Worm (Caenorhabditis elegans): ENCODE measurements around the gene B0334.10.

The B0334.10 gene

DNA sequence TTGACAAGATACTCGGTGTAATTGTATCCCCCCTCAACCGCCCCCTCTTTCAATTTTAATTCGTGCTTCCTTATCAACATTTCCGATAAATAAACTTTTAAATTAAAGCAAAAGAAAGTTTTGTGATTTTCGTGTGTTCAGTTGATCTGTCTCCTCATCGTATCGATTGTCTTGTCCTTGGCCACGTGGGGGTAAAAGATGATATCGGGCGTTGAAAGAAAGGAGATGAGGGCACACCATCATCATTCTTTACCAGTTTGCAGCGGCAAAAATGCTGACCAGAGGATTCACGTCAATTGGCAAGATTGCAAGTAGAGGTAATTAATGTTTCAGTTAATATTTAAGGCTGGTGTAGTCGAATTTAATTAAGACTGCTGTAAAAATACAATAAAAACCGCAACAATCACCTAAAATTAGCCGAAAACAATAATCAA, 29.0 kb downstream of the B0334.10 start, which contains the start of gene F54D5.7 (continued):
- peak; percentile 49 for TF ChIP-seq ceh-100 (GFP tag; IDR thresholded peaks at IDR 0.05)
- TF ChIP-seq let-526 (GFP tag; IDR thresholded peaks at IDR 0.05), result 0 out of 2 replicates have a peak, but pooled peaks have one; percentile 17
- TF ChIP-seq Y79H2A.3 (GFP tag; conservative IDR thresholded peaks at IDR 0.05), result no peak
- TF ChIP-seq lag-1 (GFP tag; IDR thresholded peaks at IDR 0.05), result no peak
- no peak for TF ChIP-seq tbx-9 (tag; optimal IDR thresholded peaks at IDR 0.05; ENCODE audit: borderline replicate concordance)
- peak; percentile 50 for TF ChIP-seq die-1 (tag; optimal IDR thresholded peaks at IDR 0.05)
- TF ChIP-seq attf-6 (GFP tag; IDR thresholded peaks at IDR 0.05), result peak; percentile 43; the same call in 1 of the 2 replicates
- TF ChIP-seq F33H1.4 (GFP tag; IDR thresholded peaks at IDR 0.05), result peak; percentile 40; the same call in 1 of the 2 replicates
- peak; percentile 74 for TF ChIP-seq hsf-1 (GFP tag; IDR thresholded peaks at IDR 0.05)
- TF ChIP-seq unc-130 (GFP tag; optimal IDR thresholded peaks at IDR 0.05), result no peak
- TF ChIP-seq bed-2 (GFP tag; IDR thresholded peaks at IDR 0.05), result no peak
- no peak for TF ChIP-seq hlh-12 (tag; optimal IDR thresholded peaks at IDR 0.05)
- no peak for TF ChIP-seq pha-4 (tag; optimal IDR thresholded peaks at IDR 0.05)
- TF ChIP-seq fkh-3 (tag; optimal IDR thresholded peaks at IDR 0.05), result no peak
- peak; percentile 2 for TF ChIP-seq ztf-3 (GFP tag; optimal IDR thresholded peaks at IDR 0.05)
- peak; percentile 75 for TF ChIP-seq mcd-1 (GFP tag; IDR thresholded peaks at IDR 0.05)
- peak; percentile 98 for TF ChIP-seq ama-1 (optimal IDR thresholded peaks at IDR 0.05)
- no peak for TF ChIP-seq ama-1 (GFP tag; optimal IDR thresholded peaks at IDR 0.05)
- TF ChIP-seq lsl-1 (GFP tag; optimal IDR thresholded peaks at IDR 0.05), result peak; percentile 40
- TF ChIP-seq let-607 (tag; optimal IDR thresholded peaks at IDR 0.05), result peak in 1 of 2 experiments; percentile 26
- TF ChIP-seq him-1 (tag; optimal IDR thresholded peaks at IDR 0.05), result no peak
- TF ChIP-seq C06A6.2 (GFP tag; conservative IDR thresholded peaks at IDR 0.05), result 0 out of 2 replicates have a peak, but pooled peaks have one; percentile 51
- 0 out of 2 replicates have a peak, but pooled peaks have one; percentile 39 for TF ChIP-seq bed-1 (GFP tag; IDR thresholded peaks at IDR 0.05)
- no peak for TF ChIP-seq nfya-2 (GFP tag; IDR thresholded peaks at IDR 0.05)
- no peak for TF ChIP-seq F39B2.1 (GFP tag; IDR thresholded peaks at IDR 0.05)
- no peak for TF ChIP-seq ceh-79 (tag; optimal IDR thresholded peaks at IDR 0.05)
- peak; percentile 42 for TF ChIP-seq ceh-27 (GFP tag; optimal IDR thresholded peaks at IDR 0.05)
- TF ChIP-seq nhr-27 (tag; optimal IDR thresholded peaks at IDR 0.05), result no peak
- peak; percentile 85 for TF ChIP-seq cebp-2 (GFP tag; IDR thresholded peaks at IDR 0.05)
- TF ChIP-seq atf-7 (tag; optimal IDR thresholded peaks at IDR 0.05), result peak; percentile 59
- TF ChIP-seq tlf-1 (GFP tag; optimal IDR thresholded peaks at IDR 0.05), result peak; percentile 84
- no peak for TF ChIP-seq ccch-3 (GFP tag; optimal IDR thresholded peaks at IDR 0.05)
- TF ChIP-seq ceh-58 (GFP tag; IDR thresholded peaks at IDR 0.05), result peak; percentile 20; the same call in 1 of the 2 replicates
- peak; percentile 74 for TF ChIP-seq madf-10 (tag; optimal IDR thresholded peaks at IDR 0.05)
- no peak for TF ChIP-seq lsy-27 (tag; optimal IDR thresholded peaks at IDR 0.05; ENCODE audit: borderline replicate concordance, insufficient read depth)
- TF ChIP-seq egl-18 (GFP tag; IDR thresholded peaks at IDR 0.05), result no peak
- peak; percentile 91 for TF ChIP-seq B0336.3 (GFP tag; IDR thresholded peaks at IDR 0.05)
- TF ChIP-seq Y53G8AR.9 (GFP tag; conservative IDR thresholded peaks at IDR 0.05), result peak; percentile 88
- TF ChIP-seq efl-1 (GFP tag; optimal IDR thresholded peaks at IDR 0.05), result no peak
- TF ChIP-seq ztf-25 (GFP tag; IDR thresholded peaks at IDR 0.05), result no peak
- no peak for TF ChIP-seq sdz-38 (tag; optimal IDR thresholded peaks at IDR 0.05)
- TF ChIP-seq Y56A3A.18 (GFP tag; IDR thresholded peaks at IDR 0.05), result peak; percentile 77; the same call in 1 of the 2 replicates
- no peak for TF ChIP-seq aptf-3 (GFP tag; IDR thresholded peaks at IDR 0.05)
- TF ChIP-seq nhr-80 (tag; optimal IDR thresholded peaks at IDR 0.05), result peak; percentile 57
- TF ChIP-seq Y67H2A.10 (GFP tag; conservative IDR thresholded peaks at IDR 0.05), result no peak
- no peak for TF ChIP-seq F37B4.10 (GFP tag; IDR thresholded peaks at IDR 0.05)
- peak; percentile 39; the same call in 1 of the 2 replicates for TF ChIP-seq ekl-4 (GFP tag; IDR thresholded peaks at IDR 0.05)
- 0 out of 2 replicates have a peak, but pooled peaks have one; percentile 35 for TF ChIP-seq attf-3 (GFP tag; conservative IDR thresholded peaks at IDR 0.05)
- TF ChIP-seq lir-1 (GFP tag; conservative IDR thresholded peaks at IDR 0.05), result no peak; the same call in 1 of the 2 replicates
